Worm (Caenorhabditis elegans) whole organism, L2 larva: Measurements from ENCODE around the gene lin-38.

Experiments used
- C34F6.9 ChIP-seq: fragments of 150-350 bp; optimal IDR thresholded peaks from 2 replicates; lab custom pipeline; 2014; ENCODE audit warnings: missing biosample characterization, missing genetic modification characterization
- fos-1 ChIP-seq: fragments of 150-350 bp; optimal IDR thresholded peaks from 2 replicates; lab custom pipeline; 2014; ENCODE audit warnings: missing biosample characterization, missing genetic modification characterization
- lin-39 ChIP-seq: fragments of 150-350 bp; optimal IDR thresholded peaks from 2 replicates; lab custom pipeline; 2014; ENCODE audit warnings: missing biosample characterization, missing genetic modification reagents, missing genetic modification characterization
- nhr-23 ChIP-seq: fragments of 150-350 bp; optimal IDR thresholded peaks from 2 replicates; lab custom pipeline; 2014; ENCODE audit warnings: missing biosample characterization, missing genetic modification reagents, missing genetic modification characterization
- nhr-25 ChIP-seq: fragments of 150-350 bp; sonication (generic microtip); optimal IDR thresholded peaks from 3 replicates; lab custom pipeline; 2014; ENCODE audit warnings: missing biosample characterization, missing genetic modification characterization
- sem-4 ChIP-seq: fragments of 150-350 bp; optimal IDR thresholded peaks from 2 replicates; lab custom pipeline; 2014; ENCODE audit warnings: missing biosample characterization, missing genetic modification reagents, missing genetic modification characterization
- unc-39 ChIP-seq: fragments of 150-350 bp; optimal IDR thresholded peaks from 2 replicates; lab custom pipeline; 2014; ENCODE audit warnings: missing biosample characterization, missing genetic modification characterization
- unc-62 ChIP-seq: fragments of 150-350 bp; optimal IDR thresholded peaks from 2 replicates; lab custom pipeline; 2014; ENCODE audit warnings: missing biosample characterization, missing genetic modification reagents, missing genetic modification characterization
- ztf-11 ChIP-seq: sonication (generic microtip); optimal IDR thresholded peaks from 2 replicates; lab custom pipeline; 2017; ENCODE audit warnings: missing biosample characterization, missing genetic modification characterization

ce11 chrII:13624330-13624729, 48.6 kb downstream of the lin-38 start, which contains the start of gene gst-16:
- TF ChIP-seq fos-1 (tag; lab: Kevin White, UChicago) (no peak), unc-62 (GFP tag; lab: Kevin White, UChicago) (no peak), sem-4 (tag; lab: Kevin White, UChicago) (no peak), nhr-23 (no peak), nhr-25 (tag; lab: Kevin White, UChicago) (no peak), ztf-11 (tag; lab: Kevin White, UChicago) (no peak), unc-39 (no peak), C34F6.9 (tag; lab: Kevin White, UChicago) (no peak), lin-39 (tag; lab: Kevin White, UChicago) (no peak)
